Fruit fly (Drosophila melanogaster) whole organism, embryonic: ENCODE data around the gene CG10874.

ENCODE experiments used
- Abd-B ChIP-seq: fragments of 200-800 bp; sonication (Bioruptor generic); optimal IDR thresholded peaks from 2 replicates; lab custom pipeline; 2018; ENCODE audit warnings: missing biosample characterization, mild to moderate bottlenecking, missing genetic modification characterization, moderate library complexity
- Antp ChIP-seq: fragments of 200-800 bp; sonication (Bioruptor generic); optimal IDR thresholded peaks from 3 replicates; lab custom pipeline; 2016; ENCODE audit warnings: missing biosample characterization, missing genetic modification characterization
- Bteb2 ChIP-seq: fragments of 200-800 bp; sonication (Bioruptor generic); optimal IDR thresholded peaks from 2 replicates; lab custom pipeline; 2016; ENCODE audit warnings: missing biosample characterization, missing genetic modification characterization
- CG10147 ChIP-seq: fragments of 200-800 bp; sonication (Bioruptor generic); optimal IDR thresholded peaks from 2 replicates; lab custom pipeline; 2019; ENCODE audit warnings: missing biosample characterization, mild to moderate bottlenecking, missing genetic modification characterization, moderate library complexity
- CG10267 ChIP-seq: fragments of 200-800 bp; sonication (Bioruptor generic); optimal IDR thresholded peaks from 2 replicates; lab custom pipeline; 2018; ENCODE audit warnings: missing biosample characterization, mild to moderate bottlenecking, missing genetic modification characterization, moderate library complexity
- CG10274 ChIP-seq: fragments of 200-800 bp; sonication (Bioruptor generic); optimal IDR thresholded peaks from 3 replicates; lab custom pipeline; 2017; ENCODE audit warnings: missing biosample characterization, mild to moderate bottlenecking, missing genetic modification characterization
- CG11085 ChIP-seq: fragments of 200-800 bp; sonication (Bioruptor generic); IDR thresholded peaks from 2 replicates; pipeline ENCODE4 v1.3.6; 2022; ENCODE audit warnings: missing biosample characterization, missing genetic modification characterization
- CG11398 ChIP-seq: fragments of 200-800 bp; sonication (Bioruptor generic); optimal IDR thresholded peaks from 2 replicates; lab custom pipeline; 2016; ENCODE audit warnings: missing biosample characterization, missing genetic modification characterization
- CG12659 ChIP-seq: fragments of 200-800 bp; sonication (Bioruptor generic); optimal IDR thresholded peaks from 3 replicates; lab custom pipeline; 2017; ENCODE audit warnings: mild to moderate bottlenecking, missing biosample characterization, missing genetic modification reagents, missing genetic modification characterization
- CG12769 ChIP-seq: fragments of 200-800 bp; sonication (Bioruptor generic); optimal IDR thresholded peaks from 2 replicates; lab custom pipeline; 2019; ENCODE audit warnings: missing biosample characterization, mild to moderate bottlenecking, missing genetic modification characterization, moderate library complexity
- CG13424 ChIP-seq: fragments of 200-800 bp; sonication (Bioruptor generic); optimal IDR thresholded peaks from 2 replicates; lab custom pipeline; 2019; ENCODE audit warnings: missing biosample characterization, mild to moderate bottlenecking, missing genetic modification characterization, moderate library complexity
- CG15514 ChIP-seq: fragments of 200-800 bp; sonication (Bioruptor generic); optimal IDR thresholded peaks from 3 replicates; lab custom pipeline; 2017; ENCODE audit warnings: missing biosample characterization, missing genetic modification characterization, mild to moderate bottlenecking, moderate library complexity, missing genetic modification reagents
- CG17359 ChIP-seq: fragments of 200-800 bp; sonication (Bioruptor generic); optimal IDR thresholded peaks from 3 replicates; lab custom pipeline; 2018; ENCODE audit warnings: missing biosample characterization, mild to moderate bottlenecking, missing genetic modification characterization, moderate library complexity
- CG17385 ChIP-seq: fragments of 200-800 bp; sonication (Bioruptor generic); optimal IDR thresholded peaks from 3 replicates; lab custom pipeline; 2018; ENCODE audit warnings: missing biosample characterization, mild to moderate bottlenecking, missing genetic modification characterization
- CG17612 ChIP-seq: fragments of 200-800 bp; sonication (Bioruptor generic); IDR thresholded peaks from 2 replicates; pipeline ENCODE4 v1.3.6; 2022; ENCODE audit warnings: missing biosample characterization, missing genetic modification characterization
- CG3163 ChIP-seq: fragments of 200-800 bp; sonication (Bioruptor generic); optimal IDR thresholded peaks from 3 replicates; lab custom pipeline; 2016; ENCODE audit warnings: missing biosample characterization, missing genetic modification characterization
- CG32532 ChIP-seq: fragments of 200-800 bp; sonication (Bioruptor generic); IDR thresholded peaks from 2 replicates; pipeline ENCODE4 v1.3.6; 2022; ENCODE audit warnings: missing biosample characterization, missing genetic modification characterization
- CG3838 ChIP-seq: fragments of 200-800 bp; sonication (Bioruptor generic); optimal IDR thresholded peaks from 3 replicates; lab custom pipeline; 2016; ENCODE audit warnings: missing biosample characterization, missing genetic modification characterization
- CG4282 ChIP-seq: fragments of 200-800 bp; sonication (Bioruptor generic); optimal IDR thresholded peaks from 2 replicates; lab custom pipeline; 2016; ENCODE audit warnings: missing biosample characterization, missing genetic modification characterization
- CG4360 ChIP-seq: fragments of 200-800 bp; sonication (Bioruptor generic); IDR thresholded peaks from 2 replicates; pipeline ENCODE4 v1.3.6; 2022; ENCODE audit warnings: missing biosample characterization, missing genetic modification characterization
- CG6689 ChIP-seq: fragments of 200-800 bp; sonication (Bioruptor generic); IDR thresholded peaks from 2 replicates; pipeline ENCODE4 v1.3.6; 2022; ENCODE audit warnings: missing biosample characterization, missing genetic modification characterization
- CG7928 ChIP-seq: fragments of 200-800 bp; sonication (Bioruptor generic); optimal IDR thresholded peaks from 2 replicates; lab custom pipeline; 2017; ENCODE audit warnings: missing biosample characterization, mild to moderate bottlenecking, missing genetic modification characterization
- CG9797 ChIP-seq: fragments of 200-800 bp; sonication (Bioruptor generic); optimal IDR thresholded peaks from 3 replicates; lab custom pipeline; 2018; ENCODE audit warnings: missing biosample characterization, mild to moderate bottlenecking, missing genetic modification characterization
- D19A ChIP-seq: fragments of 200-800 bp; optimal IDR thresholded peaks from 3 replicates; lab custom pipeline; 2019; ENCODE audit warnings: missing biosample characterization, mild to moderate bottlenecking, missing genetic modification characterization, moderate library complexity
- Deaf1 ChIP-seq: fragments of 200-800 bp; optimal IDR thresholded peaks from 3 replicates; lab custom pipeline; 2019; ENCODE audit warnings: missing biosample characterization, mild to moderate bottlenecking, missing genetic modification characterization, moderate library complexity
- HmgD ChIP-seq: fragments of 200-800 bp; sonication (Bioruptor generic); optimal IDR thresholded peaks from 3 replicates; lab custom pipeline; 2016; ENCODE audit warnings: missing biosample characterization, missing genetic modification characterization
- Hr51 ChIP-seq, 2 experiments: fragments of 200-800 bp; sonication (Bioruptor generic); optimal IDR thresholded peaks; 2 replicates in 1 of 2; 3 replicates in 1 of 2; lab custom pipeline; 2016 to 2018; ENCODE audit warnings: missing biosample characterization in 2 of 2, missing genetic modification characterization in 2 of 2, mild to moderate bottlenecking in 1 of 2, moderate library complexity in 1 of 2
- Jarid2 ChIP-seq: fragments of 200-800 bp; sonication (Bioruptor generic); optimal IDR thresholded peaks from 3 replicates; lab custom pipeline; 2017; ENCODE audit warnings: mild to moderate bottlenecking, missing biosample characterization, missing genetic modification reagents, missing genetic modification characterization
- Oli ChIP-seq: fragments of 200-800 bp; sonication (Bioruptor generic); optimal IDR thresholded peaks from 2 replicates; lab custom pipeline; 2018; ENCODE audit warnings: missing biosample characterization, mild to moderate bottlenecking, missing genetic modification characterization, moderate library complexity
- Sox102F ChIP-seq: fragments of 200-800 bp; sonication (Bioruptor generic); optimal IDR thresholded peaks from 2 replicates; lab custom pipeline; 2018; ENCODE audit warnings: missing biosample characterization, mild to moderate bottlenecking, missing genetic modification characterization, moderate library complexity
- cato ChIP-seq: fragments of 200-800 bp; sonication (Bioruptor generic); optimal IDR thresholded peaks from 2 replicates; lab custom pipeline; 2016; ENCODE audit warnings: missing biosample characterization, missing genetic modification characterization, borderline replicate concordance
- ci ChIP-seq: fragments of 200-800 bp; sonication (Bioruptor generic); IDR thresholded peaks from 3 replicates; pipeline ENCODE4 v1.3.6; 2022; ENCODE audit warnings: missing biosample characterization, missing genetic modification characterization
- crol ChIP-seq: fragments of 200-800 bp; sonication (Bioruptor generic); IDR thresholded peaks from 2 replicates; pipeline ENCODE4 v1.3.6; 2022; ENCODE audit warnings: missing biosample characterization, missing genetic modification characterization
- eve ChIP-seq, 2 experiments: fragments of >200 bp; optimal IDR thresholded peaks; 2 replicates each; lab custom pipeline; 2017; ENCODE audit warnings: missing biosample characterization in 2 of 2, missing genetic modification characterization in 2 of 2
- eyg ChIP-seq: fragments of 200-800 bp; sonication (Bioruptor generic); optimal IDR thresholded peaks from 3 replicates; lab custom pipeline; 2016; ENCODE audit warnings: missing biosample characterization, missing genetic modification characterization
- gem ChIP-seq: fragments of 200-800 bp; sonication (Bioruptor generic); optimal IDR thresholded peaks from 2 replicates; lab custom pipeline; 2019; ENCODE audit warnings: missing biosample characterization, mild to moderate bottlenecking, missing genetic modification characterization, moderate library complexity
- gt ChIP-seq: fragments of 200-800 bp; sonication (Bioruptor generic); IDR thresholded peaks from 2 replicates; pipeline ENCODE4 v1.3.6; 2022; ENCODE audit warnings: missing biosample characterization, missing genetic modification characterization
- her ChIP-seq: fragments of 200-800 bp; sonication (Bioruptor generic); optimal IDR thresholded peaks from 2 replicates; lab custom pipeline; 2016; ENCODE audit warnings: missing biosample characterization, missing genetic modification characterization
- lov ChIP-seq, 2 experiments: fragments of 200-800 bp in 1 of 2; fragments of >200 bp in 1 of 2; sonication (Bioruptor generic) in 1 of 2; IDR thresholded peaks in 1 of 2; optimal IDR thresholded peaks in 1 of 2; 2 replicates in 1 of 2; 3 replicates in 1 of 2; pipeline versions ENCODE4 v1.3.6 to Lab custom; 2017 to 2022; ENCODE audit warnings: missing biosample characterization in 1 of 2, missing genetic modification characterization in 1 of 2
- pros ChIP-seq: fragments of 200-800 bp; sonication (Bioruptor generic); optimal IDR thresholded peaks from 3 replicates; lab custom pipeline; 2019; ENCODE audit warnings: missing biosample characterization, mild to moderate bottlenecking, missing genetic modification characterization, moderate library complexity
- ranshi ChIP-seq: fragments of 200-800 bp; sonication (Bioruptor generic); IDR thresholded peaks from 2 replicates; pipeline ENCODE4 v1.3.6; 2022; ENCODE audit warnings: missing biosample characterization, missing genetic modification characterization
- repo ChIP-seq: fragments of 200-800 bp; sonication (Bioruptor generic); optimal IDR thresholded peaks from 2 replicates; lab custom pipeline; 2016; ENCODE audit warnings: missing biosample characterization, missing genetic modification characterization
- sd ChIP-seq: fragments of 200-800 bp; sonication (Bioruptor generic); optimal IDR thresholded peaks from 3 replicates; lab custom pipeline; 2018; ENCODE audit warnings: missing biosample characterization, mild to moderate bottlenecking, missing genetic modification characterization, moderate library complexity
- sob ChIP-seq: fragments of 200-800 bp; sonication (Bioruptor generic); IDR thresholded peaks from 2 replicates; pipeline ENCODE4 v1.3.6; 2022; ENCODE audit warnings: missing biosample characterization, missing genetic modification characterization
- tin ChIP-seq: fragments of 200-800 bp; sonication (Bioruptor generic); optimal IDR thresholded peaks from 3 replicates; lab custom pipeline; 2016; ENCODE audit warnings: missing biosample characterization, missing genetic modification characterization
- tna ChIP-seq: fragments of 200-800 bp; sonication (Bioruptor generic); IDR thresholded peaks from 2 replicates; pipeline ENCODE4 v1.3.6; 2022; ENCODE audit warnings: missing biosample characterization, missing genetic modification characterization; ENCODE audit not compliant: partially characterized antibody
- wdn ChIP-seq: fragments of 200-800 bp; sonication (Bioruptor generic); IDR thresholded peaks from 2 replicates; pipeline ENCODE4 v1.3.6; 2022; ENCODE audit warnings: missing biosample characterization, missing genetic modification characterization

The CG10874 gene

dm6 chr2L:2161244-2162243 lies 30.6 kb downstream of the CG10874 start (continued):
- TF ChIP-seq CG7928 (GFP tag; lab: Kevin White, UChicago) (no peak), Jarid2 (GFP tag; lab: Kevin White, UChicago) (peak; percentile 59), CG4360 (peak; percentile 79), CG11398 (GFP tag; lab: Kevin White, UChicago) (no peak), D19A (tag; lab: Kevin White, UChicago) (peak; percentile 91), gem (tag; lab: Kevin White, UChicago) (peak; percentile 69), Hr51 (GFP tag; optimal IDR thresholded peaks at IDR 0.05; lab: Kevin White, UChicago) (no peak), pros (GFP tag; lab: Kevin White, UChicago) (peak; percentile 97), eyg (GFP tag; lab: Kevin White, UChicago) (no peak), cato (peak; percentile 19), HmgD (GFP tag; lab: Kevin White, UChicago) (no peak), CG4282 (no peak), CG11085 (GFP tag; lab: Robert Waterston, UW) (no peak), Sox102F (GFP tag; lab: Kevin White, UChicago) (peak; percentile 62), Antp (peak; percentile 10), crol (GFP tag; lab: Robert Waterston, UW) (peak; percentile 100), ci (GFP tag; lab: Robert Waterston, UW) (peak; percentile 76; the same call in 2 of the 3 replicates), CG12769 (tag; lab: Kevin White, UChicago) (peak; percentile 98), ranshi (peak; percentile 19; the same call in 1 of the 2 replicates), CG6689 (peak; percentile 35; the same call in 1 of the 2 replicates), tna (GFP tag; lab: Robert Waterston, UW) (peak; percentile 39; the same call in 1 of the 2 replicates), repo (peak; percentile 1), CG3163 (no peak), Abd-B (GFP tag; lab: Kevin White, UChicago) (peak; percentile 9), CG32532 (GFP tag; lab: Robert Waterston, UW) (no peak), CG9797 (GFP tag; lab: Kevin White, UChicago) (no peak), CG17612 (GFP tag; lab: Robert Waterston, UW) (no peak), Oli (peak; percentile 75), CG17359 (peak; percentile 33), CG13424 (peak; percentile 47), CG17385 (GFP tag; lab: Kevin White, UChicago) (peak; percentile 54), sob (GFP tag; lab: Robert Waterston, UW) (peak; percentile 50; the same call in 1 of the 2 replicates), wdn (GFP tag; lab: Robert Waterston, UW) (no peak; the same call in 1 of the 2 replicates), Deaf1 (tag; lab: Kevin White, UChicago) (peak; percentile 86), CG12659 (peak; percentile 66), CG10147 (GFP tag; lab: Kevin White, UChicago) (no peak), gt (no peak), CG10274 (peak; percentile 98), CG3838 (GFP tag; lab: Kevin White, UChicago) (no peak), CG15514 (GFP tag; lab: Kevin White, UChicago) (no peak), lov (optimal IDR thresholded peaks at IDR 0.05; lab: Kevin White, UChicago) (no peak), lov (GFP tag; IDR thresholded peaks at IDR 0.05; lab: Robert Waterston, UW) (0 out of 3 replicates have a peak, but pooled peaks have one; percentile 52), eve (GFP tag; optimal IDR thresholded peaks at IDR 0.05; lab: Kevin White, UChicago) (no peak), Bteb2 (GFP tag; lab: Kevin White, UChicago) (no peak), her (GFP tag; lab: Kevin White, UChicago) (no peak), CG10267 (tag; lab: Kevin White, UChicago) (peak; percentile 44), tin (peak; percentile 50), sd (tag; lab: Kevin White, UChicago) (peak; percentile 99)
